Worm (Caenorhabditis elegans) whole organism, L1 larva: ENCODE data around the gene vps-53.

Experiments
- C16A3.4 ChIP-seq: fragments of 150-350 bp; optimal IDR thresholded peaks from 2 replicates; lab custom pipeline; 2014; ENCODE audit warnings: missing biosample characterization, missing genetic modification characterization
- C34B4.2 ChIP-seq: sonication (generic microtip); optimal IDR thresholded peaks from 2 replicates; lab custom pipeline; 2017; ENCODE audit warnings: mild to moderate bottlenecking, missing genetic modification characterization, missing compliant biosample characterization
- Y116A8C.19 ChIP-seq: sonication (generic microtip); optimal IDR thresholded peaks from 2 replicates; lab custom pipeline; 2016; ENCODE audit warnings: missing compliant biosample characterization, missing genetic modification characterization, borderline replicate concordance
- alr-1 ChIP-seq: fragments of 200-800 bp; sonication (Bioruptor generic); optimal IDR thresholded peaks from 2 replicates; lab custom pipeline; 2018; ENCODE audit warnings: borderline replicate concordance, mild to moderate bottlenecking, missing genetic modification characterization, missing compliant biosample characterization
- ama-1 ChIP-seq: fragments of 150-350 bp; optimal IDR thresholded peaks from 2 replicates; lab custom pipeline; 2014
- blmp-1 ChIP-seq: fragments of 150-350 bp; optimal IDR thresholded peaks from 2 replicates; lab custom pipeline; 2014; ENCODE audit warnings: missing biosample characterization, missing genetic modification characterization
- ceh-63 ChIP-seq: fragments of 200-800 bp; sonication (Bioruptor generic); optimal IDR thresholded peaks from 2 replicates; lab custom pipeline; 2018; ENCODE audit warnings: mild to moderate bottlenecking, missing genetic modification characterization, missing compliant biosample characterization
- ceh-90 ChIP-seq: sonication (generic microtip); optimal IDR thresholded peaks from 2 replicates; lab custom pipeline; 2016; ENCODE audit warnings: missing genetic modification characterization, missing compliant biosample characterization
- dpl-1 ChIP-seq, 3 experiments: fragments of 150-350 bp in 2 of 3; sonication (generic microtip) in 1 of 3; optimal IDR thresholded peaks; 2 replicates each; lab custom pipeline; 2014 to 2017; ENCODE audit warnings: missing biosample characterization in 3 of 3, missing genetic modification characterization in 3 of 3, missing genetic modification reagents in 3 of 3
- dsc-1 ChIP-seq: sonication (generic microtip); optimal IDR thresholded peaks from 2 replicates; lab custom pipeline; 2016; ENCODE audit warnings: mild to moderate bottlenecking, missing genetic modification characterization, missing compliant biosample characterization
- efl-1 ChIP-seq, 4 experiments: fragments of 150-350 bp; optimal IDR thresholded peaks in 3 of 4; peaks in 1 of 4; 1 replicate in 1 of 4; 2 replicates in 3 of 4; lab custom pipeline; 2014; ENCODE audit warnings: missing biosample characterization in 2 of 4, missing genetic modification characterization in 2 of 4, missing genetic modification reagents in 2 of 4
- egl-13 ChIP-seq: sonication (generic microtip); optimal IDR thresholded peaks from 2 replicates; lab custom pipeline; 2016; ENCODE audit warnings: missing genotype, missing genetic modification reagents, missing genetic modification characterization, missing compliant biosample characterization
- egl-27 ChIP-seq, 2 experiments: fragments of 150-350 bp in 1 of 2; sonication (generic microtip); optimal IDR thresholded peaks; 3 replicates each; lab custom pipeline; 2017 to 2018; ENCODE audit warnings: missing biosample characterization in 2 of 2, missing genetic modification characterization in 2 of 2, missing genetic modification reagents in 2 of 2
- elt-2 ChIP-seq: sonication (generic microtip); optimal IDR thresholded peaks from 2 replicates; lab custom pipeline; 2016; ENCODE audit warnings: missing genetic modification characterization, mild to moderate bottlenecking, inconsistent platforms, missing compliant biosample characterization, missing genetic modification reagents
- elt-3 ChIP-seq, 6 experiments: fragments of 150-350 bp in 1 of 6; sonication (generic microtip); optimal IDR thresholded peaks; 2 replicates each; lab custom pipeline; 2017 to 2018; ENCODE audit warnings: missing biosample characterization in 6 of 6, missing genetic modification characterization in 6 of 6, inconsistent platforms in 1 of 6
- ets-5 ChIP-seq: fragments of 200-800 bp; sonication (Bioruptor generic); IDR thresholded peaks from 2 replicates; pipeline ENCODE4 v1.3.6; 2022; ENCODE audit warnings: missing genetic modification characterization, missing compliant biosample characterization
- fkh-10 ChIP-seq: sonication (generic microtip); optimal IDR thresholded peaks from 2 replicates; lab custom pipeline; 2017; ENCODE audit warnings: missing biosample characterization, missing genetic modification reagents, missing genetic modification characterization
- fkh-4 ChIP-seq: sonication (generic microtip); optimal IDR thresholded peaks from 2 replicates; lab custom pipeline; 2016; ENCODE audit warnings: missing compliant biosample characterization, missing genetic modification characterization, borderline replicate concordance
- fkh-8 ChIP-seq: sonication (generic microtip); optimal IDR thresholded peaks from 2 replicates; lab custom pipeline; 2016; ENCODE audit warnings: mild to moderate bottlenecking, missing genetic modification characterization, missing compliant biosample characterization
- fos-1 ChIP-seq: fragments of 150-350 bp; optimal IDR thresholded peaks from 2 replicates; lab custom pipeline; 2014; ENCODE audit warnings: missing biosample characterization, missing genetic modification characterization
- grh-1 ChIP-seq: fragments of 200-800 bp; sonication (Bioruptor generic); IDR thresholded peaks from 2 replicates; pipeline ENCODE4 v1.3.6; 2022; ENCODE audit warnings: missing genetic modification reagents, missing genetic modification characterization, missing compliant biosample characterization
- hlh-17 ChIP-seq: fragments of 200-800 bp; sonication (Bioruptor generic); optimal IDR thresholded peaks from 2 replicates; lab custom pipeline; 2018; ENCODE audit warnings: missing genetic modification characterization, mild to moderate bottlenecking, missing compliant biosample characterization, moderate library complexity, borderline replicate concordance
- hpl-2 ChIP-seq: fragments of 150-350 bp; optimal IDR thresholded peaks from 2 replicates; lab custom pipeline; 2014; ENCODE audit warnings: missing biosample characterization, missing genetic modification reagents, missing genetic modification characterization
- jun-1 ChIP-seq: fragments of 150-350 bp; optimal IDR thresholded peaks from 2 replicates; lab custom pipeline; 2014; ENCODE audit warnings: missing biosample characterization, missing genetic modification reagents, missing genetic modification characterization
- lin-13 ChIP-seq: fragments of 150-350 bp; optimal IDR thresholded peaks from 2 replicates; lab custom pipeline; 2014; ENCODE audit warnings: missing biosample characterization, missing genetic modification reagents, missing genetic modification characterization
- lin-35 ChIP-seq, 2 experiments: fragments of 150-350 bp; optimal IDR thresholded peaks; 2 replicates each; lab custom pipeline; 2014; ENCODE audit warnings: missing biosample characterization in 2 of 2, missing genetic modification characterization in 2 of 2, missing genetic modification reagents in 2 of 2
- lir-3 ChIP-seq: sonication (generic microtip); optimal IDR thresholded peaks from 2 replicates; lab custom pipeline; 2016; ENCODE audit warnings: mild to moderate bottlenecking, missing genetic modification characterization, moderate library complexity, missing compliant biosample characterization; ENCODE audit not compliant: poor library complexity
- mab-9 ChIP-seq: fragments of 200-800 bp; sonication (Bioruptor generic); IDR thresholded peaks from 2 replicates; pipeline ENCODE4 v1.3.6; 2022; ENCODE audit warnings: missing genetic modification reagents, missing genetic modification characterization, missing compliant biosample characterization
- nhr-12 ChIP-seq: sonication (generic microtip); optimal IDR thresholded peaks from 2 replicates; lab custom pipeline; 2017; ENCODE audit warnings: missing biosample characterization, missing genetic modification characterization
- nhr-19 ChIP-seq: fragments of 200-800 bp; sonication (Bioruptor generic); conservative IDR thresholded peaks from 2 replicates; pipeline ENCODE4 v1.3.6; 2022; ENCODE audit warnings: missing genetic modification characterization, missing compliant biosample characterization
- nhr-20 ChIP-seq: sonication (generic microtip); optimal IDR thresholded peaks from 2 replicates; lab custom pipeline; 2016; ENCODE audit warnings: mild to moderate bottlenecking, missing genetic modification characterization, missing compliant biosample characterization
- nhr-237 ChIP-seq: fragments of 150-350 bp; optimal IDR thresholded peaks from 2 replicates; lab custom pipeline; 2014; ENCODE audit warnings: missing biosample characterization, missing genetic modification characterization
- nhr-28 ChIP-seq: fragments of 150-350 bp; optimal IDR thresholded peaks from 2 replicates; lab custom pipeline; 2014; ENCODE audit warnings: missing biosample characterization, missing genetic modification characterization
- nhr-84 ChIP-seq: sonication (generic microtip); optimal IDR thresholded peaks from 2 replicates; lab custom pipeline; 2017; ENCODE audit warnings: missing biosample characterization, missing genetic modification characterization
- nhr-90 ChIP-seq: sonication (generic microtip); optimal IDR thresholded peaks from 2 replicates; lab custom pipeline; 2016; ENCODE audit warnings: mild to moderate bottlenecking, missing genetic modification characterization, missing compliant biosample characterization; ENCODE audit not compliant: poor library complexity
- pag-3 ChIP-seq: sonication (generic microtip); optimal IDR thresholded peaks from 2 replicates; lab custom pipeline; 2017; ENCODE audit warnings: missing genetic modification characterization, mild to moderate bottlenecking, missing compliant biosample characterization, antibody characterized with exemption, borderline replicate concordance; ENCODE audit not compliant: insufficient read depth
- rnt-1 ChIP-seq: sonication (generic microtip); optimal IDR thresholded peaks from 2 replicates; lab custom pipeline; 2016; ENCODE audit warnings: mild to moderate bottlenecking, missing genetic modification characterization, moderate library complexity, missing compliant biosample characterization
- skn-1 ChIP-seq: fragments of 150-350 bp; optimal IDR thresholded peaks from 2 replicates; lab custom pipeline; 2014; ENCODE audit warnings: missing biosample characterization, missing genetic modification characterization
- snpc-4 ChIP-seq: fragments of 150-350 bp; optimal IDR thresholded peaks from 2 replicates; lab custom pipeline; 2014; ENCODE audit warnings: missing biosample characterization, missing genetic modification characterization
- snu-23 ChIP-seq: sonication (generic microtip); optimal IDR thresholded peaks from 2 replicates; lab custom pipeline; 2016; ENCODE audit warnings: missing genetic modification characterization, missing compliant biosample characterization
- sox-4 ChIP-seq: sonication (generic microtip); optimal IDR thresholded peaks from 2 replicates; lab custom pipeline; 2016; ENCODE audit warnings: missing genetic modification characterization, missing compliant biosample characterization
- sptf-1 ChIP-seq: fragments of 150-350 bp; optimal IDR thresholded peaks from 2 replicates; lab custom pipeline; 2014; ENCODE audit warnings: missing biosample characterization, missing genetic modification characterization
- sup-37 ChIP-seq: fragments of 200-800 bp; sonication (Bioruptor generic); optimal IDR thresholded peaks from 2 replicates; lab custom pipeline; 2018; ENCODE audit warnings: mild to moderate bottlenecking, missing genetic modification characterization, missing compliant biosample characterization
- tbx-2 ChIP-seq: sonication (generic microtip); optimal IDR thresholded peaks from 2 replicates; lab custom pipeline; 2016; ENCODE audit warnings: missing genetic modification characterization, missing compliant biosample characterization
- tlp-1 ChIP-seq: fragments of 150-350 bp; optimal IDR thresholded peaks from 2 replicates; lab custom pipeline; 2014; ENCODE audit warnings: missing biosample characterization, missing genetic modification characterization
- unc-130 ChIP-seq: fragments of 150-350 bp; optimal IDR thresholded peaks from 2 replicates; lab custom pipeline; 2017; ENCODE audit warnings: missing biosample characterization, missing genetic modification characterization, inconsistent platforms
- unc-30 ChIP-seq: sonication (generic microtip); optimal IDR thresholded peaks from 2 replicates; lab custom pipeline; 2017; ENCODE audit warnings: missing biosample characterization, missing genetic modification characterization
- unc-62 ChIP-seq: fragments of 150-350 bp; optimal IDR thresholded peaks from 2 replicates; lab custom pipeline; 2014; ENCODE audit warnings: missing biosample characterization, missing genetic modification reagents, missing genetic modification characterization
- unc-86 ChIP-seq: sonication (generic microtip); optimal IDR thresholded peaks from 2 replicates; lab custom pipeline; 2016; ENCODE audit warnings: missing genetic modification characterization, missing compliant biosample characterization
- unc-98 ChIP-seq: fragments of 200-800 bp; sonication (Bioruptor generic); IDR thresholded peaks from 2 replicates; pipeline ENCODE4 v1.3.6; 2022; ENCODE audit warnings: missing genetic modification characterization, missing compliant biosample characterization
- vab-15 ChIP-seq: sonication (generic microtip); optimal IDR thresholded peaks from 2 replicates; lab custom pipeline; 2017; ENCODE audit warnings: missing genotype, mild to moderate bottlenecking, missing genetic modification characterization, missing compliant biosample characterization
- zip-4 ChIP-seq: fragments of 200-800 bp; sonication (Bioruptor generic); optimal IDR thresholded peaks from 2 replicates; lab custom pipeline; 2018; ENCODE audit warnings: mild to moderate bottlenecking, missing genetic modification characterization, moderate library complexity, missing compliant biosample characterization
- ztf-4 ChIP-seq: fragments of 150-350 bp; optimal IDR thresholded peaks from 2 replicates; lab custom pipeline; 2014; ENCODE audit warnings: missing biosample characterization, missing genetic modification characterization

vps-53 gene

DNA sequence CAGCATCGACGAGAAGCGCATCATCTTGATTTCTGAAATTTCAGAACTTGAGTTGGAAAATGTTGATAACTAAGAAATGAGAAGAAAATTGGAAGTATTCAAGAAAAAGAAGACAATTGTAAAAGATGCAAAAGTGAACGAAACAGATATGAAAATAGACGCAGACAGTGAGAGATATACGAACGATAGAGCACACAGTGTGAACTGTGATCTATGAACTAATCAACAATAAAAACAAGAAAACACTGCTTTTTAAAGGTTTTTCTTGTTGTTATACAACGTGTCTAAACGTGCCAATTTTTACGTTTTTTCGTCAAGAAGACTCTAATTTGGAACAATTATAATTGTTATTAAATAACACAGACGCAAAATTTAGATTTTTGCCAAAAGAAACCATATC, 4.5 kb downstream of the vps-53 start, which contains the start of gene ech-6:
TSS of gene ech-6 (minus strand) at position 32 of the 400 bp plus-strand sequence.
- TF ChIP-seq elt-3 (tag; optimal IDR thresholded peaks at IDR 0.05; lab: Kevin White, UChicago): no peak
- TF ChIP-seq nhr-237: no peak
- no peak for TF ChIP-seq vab-15
- TF ChIP-seq skn-1 (tag; lab: Kevin White, UChicago): no peak
- TF ChIP-seq sup-37 (GFP tag; lab: Kevin White, UChicago): no peak
- no peak for TF ChIP-seq unc-130
- peak; percentile 72 for TF ChIP-seq snu-23
- TF ChIP-seq lin-13: no peak
- no peak for TF ChIP-seq sox-4 (tag; lab: Kevin White, UChicago)
- no peak for TF ChIP-seq egl-13 (tag; lab: Kevin White, UChicago)
- no peak for TF ChIP-seq blmp-1 (tag; lab: Kevin White, UChicago)
- no peak for TF ChIP-seq fkh-4
- no peak for TF ChIP-seq fos-1
- no peak for TF ChIP-seq zip-4 (GFP tag; lab: Kevin White, UChicago)
- peak; percentile 2 for TF ChIP-seq elt-2
- peak; percentile 44 for TF ChIP-seq nhr-90 (tag; lab: Kevin White, UChicago)
- no peak for TF ChIP-seq ceh-63
- TF ChIP-seq tbx-2: no peak
- TF ChIP-seq Y116A8C.19: no peak
- no peak for TF ChIP-seq tlp-1 (tag; lab: Kevin White, UChicago)
- TF ChIP-seq efl-1 (optimal IDR thresholded peaks at IDR 0.05; lab: Kevin White, UChicago): peak; percentile 31
- TF ChIP-seq efl-1 (GFP tag; optimal IDR thresholded peaks at IDR 0.05 in 1 of 2; lab: Kevin White, UChicago): no peak
- TF ChIP-seq lir-3 (tag; lab: Kevin White, UChicago): no peak
- no peak for TF ChIP-seq unc-98 (GFP tag; lab: Robert Waterston, UW)
- TF ChIP-seq alr-1 (tag; lab: Kevin White, UChicago): no peak
- no peak for TF ChIP-seq nhr-28
- TF ChIP-seq ets-5: no peak
- peak; percentile 64 for TF ChIP-seq nhr-20
- TF ChIP-seq fkh-10: no peak
- no peak for TF ChIP-seq C16A3.4 (tag; lab: Kevin White, UChicago)
- no peak for TF ChIP-seq fkh-8 (tag; lab: Kevin White, UChicago)
- no peak for TF ChIP-seq unc-86
- no peak for TF ChIP-seq ztf-4 (tag; lab: Kevin White, UChicago)
- no peak for TF ChIP-seq sptf-1
- TF ChIP-seq hpl-2 (GFP tag; lab: Kevin White, UChicago): no peak
- TF ChIP-seq nhr-84 (tag; lab: Kevin White, UChicago): no peak
- no peak for TF ChIP-seq nhr-12 (tag; lab: Kevin White, UChicago)
- no peak for TF ChIP-seq unc-62 (GFP tag; lab: Kevin White, UChicago)
- no peak for TF ChIP-seq ceh-90
- TF ChIP-seq egl-27 (tag; optimal IDR thresholded peaks at IDR 0.05; lab: Kevin White, UChicago): no peak
- no peak for TF ChIP-seq jun-1 (tag; lab: Kevin White, UChicago)
- TF ChIP-seq hlh-17 (GFP tag; lab: Kevin White, UChicago): no peak
- TF ChIP-seq unc-30 (tag; lab: Kevin White, UChicago): no peak
- no peak for TF ChIP-seq dsc-1 (tag; lab: Kevin White, UChicago)
- no peak for TF ChIP-seq pag-3 (tag; lab: Kevin White, UChicago)
- no peak for TF ChIP-seq C34B4.2 (tag; lab: Kevin White, UChicago)
- TF ChIP-seq snpc-4 (tag; lab: Kevin White, UChicago): no peak
- TF ChIP-seq lin-35 (GFP tag; optimal IDR thresholded peaks at IDR 0.05; lab: Kevin White, UChicago): peak in 1 of 2 experiments; percentile 35
- TF ChIP-seq ama-1 (lab: Kevin White, UChicago): no peak
- TF ChIP-seq mab-9 (GFP tag; lab: Robert Waterston, UW): no peak
- TF ChIP-seq grh-1 (GFP tag; lab: Robert Waterston, UW): no peak
- no peak for TF ChIP-seq dpl-1 (GFP tag; optimal IDR thresholded peaks at IDR 0.05; lab: Kevin White, UChicago)
- no peak; the same call in 1 of the 2 replicates for TF ChIP-seq nhr-19 (GFP tag; lab: Robert Waterston, UW)
- no peak for TF ChIP-seq rnt-1 (tag; lab: Kevin White, UChicago)
